Worm (Caenorhabditis elegans) whole organism, young adult: ENCODE data around the gene Y45G12B.3.

Experiments used
- B0261.1 ChIP-seq: sonication (generic microtip); optimal IDR thresholded peaks from 2 replicates; lab custom pipeline; 2016; ENCODE audit warnings: mild to moderate bottlenecking, missing genetic modification characterization, moderate library complexity, missing compliant biosample characterization
- C06A6.2 ChIP-seq: fragments of 200-800 bp; sonication (Bioruptor generic); conservative IDR thresholded peaks from 2 replicates; pipeline ENCODE4 v1.3.6; 2022; ENCODE audit warnings: missing genetic modification characterization, missing compliant biosample characterization
- ama-1 ChIP-seq, 3 experiments: fragments of 150-350 bp in 1 of 3; sonication (generic microtip) in 2 of 3; optimal IDR thresholded peaks; 2 replicates each; lab custom pipeline; 2014 to 2018; ENCODE audit warnings: missing biosample characterization in 2 of 3, missing genetic modification characterization in 2 of 3, missing genetic modification reagents in 2 of 3
- aptf-2 ChIP-seq: fragments of 200-800 bp; sonication (Bioruptor generic); conservative IDR thresholded peaks from 2 replicates; pipeline ENCODE4 v1.3.6; 2022; ENCODE audit warnings: missing genetic modification reagents, missing genetic modification characterization, missing compliant biosample characterization
- ceh-100 ChIP-seq: fragments of 200-800 bp; sonication (Bioruptor generic); IDR thresholded peaks from 2 replicates; pipeline ENCODE4 v1.3.6; 2022; ENCODE audit warnings: missing genetic modification reagents, missing genetic modification characterization, missing compliant biosample characterization
- lag-1 ChIP-seq: fragments of 200-800 bp; sonication (Bioruptor generic); IDR thresholded peaks from 2 replicates; pipeline ENCODE4 v1.3.6; 2022; ENCODE audit warnings: missing genetic modification reagents, missing genetic modification characterization, missing compliant biosample characterization
- lir-1 ChIP-seq: fragments of 200-800 bp; sonication (Bioruptor generic); conservative IDR thresholded peaks from 2 replicates; pipeline ENCODE4 v1.3.6; 2022; ENCODE audit warnings: missing genetic modification reagents, missing genetic modification characterization, missing compliant biosample characterization
- madf-6 ChIP-seq: fragments of 200-800 bp; sonication (Bioruptor generic); IDR thresholded peaks from 2 replicates; pipeline ENCODE4 v1.3.6; 2022; ENCODE audit warnings: missing genetic modification reagents, missing genetic modification characterization, missing compliant biosample characterization
- unc-62 ChIP-seq: fragments of 150-350 bp; optimal IDR thresholded peaks from 2 replicates; lab custom pipeline; 2014; ENCODE audit warnings: missing biosample characterization, missing genetic modification reagents, missing genetic modification characterization
- ztf-26 ChIP-seq: sonication (generic microtip); optimal IDR thresholded peaks from 2 replicates; lab custom pipeline; 2017; ENCODE audit warnings: missing genetic modification characterization, missing compliant biosample characterization

DNA sequence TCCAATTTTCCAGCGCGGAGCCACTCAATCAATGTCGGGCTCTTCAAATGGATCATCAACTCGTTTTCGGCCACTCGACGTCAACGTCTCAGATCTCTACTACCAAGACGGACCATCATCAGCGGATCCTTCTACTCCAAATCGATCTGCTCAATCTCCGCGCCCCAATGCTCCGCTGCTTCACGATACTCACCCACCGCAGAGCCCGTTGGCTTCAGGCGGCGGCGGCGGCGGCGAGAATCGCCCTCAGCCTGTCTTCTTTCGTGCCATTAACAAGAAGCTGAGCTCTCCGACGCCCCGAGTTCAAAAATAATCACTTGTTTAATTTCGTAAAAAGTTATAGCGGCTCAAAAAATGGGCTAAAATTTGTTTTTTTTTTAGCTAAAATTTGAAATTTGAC lies 50.0 kb downstream of the Y45G12B.3 start:
- no peak for TF ChIP-seq B0261.1 (tag; lab: Kevin White, UChicago)
- TF ChIP-seq ama-1 (optimal IDR thresholded peaks at IDR 0.05; lab: Kevin White, UChicago), result no peak
- no peak for TF ChIP-seq ama-1 (GFP tag; optimal IDR thresholded peaks at IDR 0.05; lab: Kevin White, UChicago)
- TF ChIP-seq lir-1 (GFP tag; lab: Robert Waterston, UW), result no peak
- no peak for TF ChIP-seq ceh-100 (GFP tag; lab: Robert Waterston, UW)
- TF ChIP-seq aptf-2 (GFP tag; lab: Robert Waterston, UW), result no peak
- TF ChIP-seq madf-6, result no peak
- no peak for TF ChIP-seq unc-62 (GFP tag; lab: Kevin White, UChicago)
- no peak for TF ChIP-seq C06A6.2 (GFP tag; lab: Robert Waterston, UW)
- TF ChIP-seq ztf-26 (tag; lab: Kevin White, UChicago), result no peak
- TF ChIP-seq lag-1 (GFP tag; lab: Robert Waterston, UW), result no peak
